Fruit fly (Drosophila melanogaster) whole organism, embryonic: ENCODE results near the gene stv.

Experiments
- CG11695 ChIP-seq: fragments of 200-800 bp; sonication (Bioruptor generic); IDR thresholded peaks from 3 replicates; pipeline ENCODE4 v1.3.6; 2022; ENCODE audit warnings: missing biosample characterization, missing genetic modification characterization
- CG2116 ChIP-seq: fragments of 200-800 bp; sonication (Bioruptor generic); optimal IDR thresholded peaks from 3 replicates; lab custom pipeline; 2018; ENCODE audit warnings: missing biosample characterization, mild to moderate bottlenecking, missing genetic modification characterization
- CG2199 ChIP-seq: fragments of 200-800 bp; sonication (Bioruptor generic); IDR thresholded peaks from 3 replicates; pipeline ENCODE4 v1.3.6; 2022; ENCODE audit warnings: missing biosample characterization, missing genetic modification characterization
- CG3065 ChIP-seq: fragments of 200-800 bp; sonication (Bioruptor generic); optimal IDR thresholded peaks from 2 replicates; lab custom pipeline; 2016; ENCODE audit warnings: missing biosample characterization, missing genetic modification characterization
- CG9817 ChIP-seq: fragments of 200-800 bp; sonication (Bioruptor generic); optimal IDR thresholded peaks from 2 replicates; lab custom pipeline; 2018; ENCODE audit warnings: missing biosample characterization, mild to moderate bottlenecking, missing genetic modification characterization, moderate library complexity
- CG9932 ChIP-seq: fragments of 200-800 bp; sonication (Bioruptor generic); IDR thresholded peaks from 2 replicates; pipeline ENCODE4 v1.3.6; 2022; ENCODE audit warnings: missing biosample characterization, missing genetic modification characterization
- Drgx ChIP-seq: fragments of 200-800 bp; sonication (Bioruptor generic); IDR thresholded peaks from 2 replicates; pipeline ENCODE4 v1.3.6; 2022; ENCODE audit warnings: missing biosample characterization, missing genetic modification characterization
- chm ChIP-seq: fragments of 200-800 bp; sonication (Bioruptor generic); IDR thresholded peaks from 2 replicates; pipeline ENCODE4 v1.3.6; 2022; ENCODE audit warnings: missing biosample characterization, missing genetic modification characterization
- chn ChIP-seq: fragments of 200-800 bp; sonication (Bioruptor generic); optimal IDR thresholded peaks from 2 replicates; lab custom pipeline; 2016; ENCODE audit warnings: missing biosample characterization, missing genetic modification characterization
- gce ChIP-seq: fragments of 200-800 bp; sonication (Bioruptor generic); IDR thresholded peaks from 3 replicates; pipeline ENCODE4 v1.3.6; 2022; ENCODE audit warnings: missing biosample characterization, missing genetic modification characterization
- kni ChIP-seq: fragments of 200-800 bp; sonication (Bioruptor generic); optimal IDR thresholded peaks from 3 replicates; lab custom pipeline; 2017; ENCODE audit warnings: mild to moderate bottlenecking, missing biosample characterization, missing genetic modification reagents, missing genetic modification characterization
- repo ChIP-seq: fragments of 200-800 bp; sonication (Bioruptor generic); optimal IDR thresholded peaks from 2 replicates; lab custom pipeline; 2016; ENCODE audit warnings: missing biosample characterization, missing genetic modification characterization
- sc ChIP-seq, 3 experiments: fragments of >200 bp in 2 of 3; fragments of 200-800 bp in 1 of 3; sonication (Bioruptor generic) in 1 of 3; optimal IDR thresholded peaks; 2 replicates in 2 of 3; 3 replicates in 1 of 3; lab custom pipeline; 2017; ENCODE audit warnings: mild to moderate bottlenecking in 1 of 3, missing biosample characterization in 1 of 3, missing genetic modification characterization in 1 of 3, missing genetic modification reagents in 1 of 3
- ttk ChIP-seq: fragments of 200-800 bp; sonication (Bioruptor generic); IDR thresholded peaks from 2 replicates; pipeline ENCODE4 v2.1.2; 2022; ENCODE audit warnings: missing biosample characterization, missing genetic modification characterization

- TF ChIP-seq CG2199 (GFP tag; lab: Robert Waterston, UW) (no peak), CG3065 (no peak), ttk (no peak), Drgx (GFP tag; lab: Robert Waterston, UW) (no peak), CG2116 (GFP tag; lab: Kevin White, UChicago) (no peak), repo (GFP tag; lab: Kevin White, UChicago) (no peak), CG11695 (no peak), gce (GFP tag; lab: Robert Waterston, UW) (no peak), kni (GFP tag; lab: Kevin White, UChicago) (no peak), sc (optimal IDR thresholded peaks at IDR 0.05; lab: Kevin White, UChicago) (no peak), sc (GFP tag; optimal IDR thresholded peaks at IDR 0.05; lab: Kevin White, UChicago) (no peak), CG9932 (GFP tag; lab: Robert Waterston, UW) (no peak), CG9817 (tag; lab: Kevin White, UChicago) (no peak), chm (no peak), chn (GFP tag; lab: Kevin White, UChicago) (no peak)
These were observed 13.5 kb downstream of the stv start for dm6 chr3L:13490689-13491348.
